Fruit fly (Drosophila melanogaster): ENCODE measurements around the gene Hipk.

Hipk gene

DNA sequence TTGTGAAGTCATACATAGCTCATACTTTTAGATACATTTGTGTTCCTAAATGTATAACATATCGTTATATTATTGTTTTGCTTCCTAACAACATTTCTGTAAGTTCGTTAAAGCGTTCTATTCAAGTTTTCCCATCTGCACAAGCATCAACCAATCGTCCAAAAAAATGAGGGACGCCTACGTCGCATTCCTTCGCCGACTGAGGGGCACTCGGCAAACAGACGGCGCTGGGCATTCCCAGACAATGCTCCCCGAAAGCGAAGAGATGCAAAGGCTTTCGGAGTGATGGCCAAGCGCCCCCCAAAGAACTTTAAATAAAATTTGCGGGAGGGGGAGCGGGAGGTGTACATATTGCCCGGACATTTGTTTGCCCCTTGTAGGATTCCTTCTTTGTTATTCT lies 67.9 kb downstream of the Hipk start:
- TF ChIP-seq NFAT (GFP tag; IDR thresholded peaks at IDR 0.05) = 0 out of 2 replicates have a peak, but pooled peaks have one; percentile 8
- TF ChIP-seq sens (GFP tag) = peak; percentile 45
- TF ChIP-seq CG11456 (GFP tag; IDR thresholded peaks at IDR 0.05) = 0 out of 3 replicates have a peak, but pooled peaks have one; percentile 15
- TF ChIP-seq sd (tag; optimal IDR thresholded peaks at IDR 0.05) = peak; percentile 80
- TF ChIP-seq CG12769 (tag; optimal IDR thresholded peaks at IDR 0.05) = peak; percentile 49
- TF ChIP-seq crol (GFP tag; IDR thresholded peaks at IDR 0.05) = peak; percentile 75
- TF ChIP-seq YL-1 (GFP tag; optimal IDR thresholded peaks at IDR 0.05) = no peak
- 0 out of 2 replicates have a peak, but pooled peaks have one; percentile 6 for TF ChIP-seq CG1024 (GFP tag; IDR thresholded peaks at IDR 0.05)
- 0 out of 2 replicates have a peak, but pooled peaks have one; percentile 16 for TF ChIP-seq CG17612 (GFP tag; IDR thresholded peaks at IDR 0.05)
- TF ChIP-seq Lpt (GFP tag; optimal IDR thresholded peaks at IDR 0.05) = no peak
- TF ChIP-seq CG17328 (GFP tag; IDR thresholded peaks at IDR 0.05) = 0 out of 2 replicates have a peak, but pooled peaks have one; percentile 4
- TF ChIP-seq sr (GFP tag; IDR thresholded peaks at IDR 0.05) = peak; percentile 91
- TF ChIP-seq CG4424 (GFP tag; optimal IDR thresholded peaks at IDR 0.05) = no peak

DNA sequence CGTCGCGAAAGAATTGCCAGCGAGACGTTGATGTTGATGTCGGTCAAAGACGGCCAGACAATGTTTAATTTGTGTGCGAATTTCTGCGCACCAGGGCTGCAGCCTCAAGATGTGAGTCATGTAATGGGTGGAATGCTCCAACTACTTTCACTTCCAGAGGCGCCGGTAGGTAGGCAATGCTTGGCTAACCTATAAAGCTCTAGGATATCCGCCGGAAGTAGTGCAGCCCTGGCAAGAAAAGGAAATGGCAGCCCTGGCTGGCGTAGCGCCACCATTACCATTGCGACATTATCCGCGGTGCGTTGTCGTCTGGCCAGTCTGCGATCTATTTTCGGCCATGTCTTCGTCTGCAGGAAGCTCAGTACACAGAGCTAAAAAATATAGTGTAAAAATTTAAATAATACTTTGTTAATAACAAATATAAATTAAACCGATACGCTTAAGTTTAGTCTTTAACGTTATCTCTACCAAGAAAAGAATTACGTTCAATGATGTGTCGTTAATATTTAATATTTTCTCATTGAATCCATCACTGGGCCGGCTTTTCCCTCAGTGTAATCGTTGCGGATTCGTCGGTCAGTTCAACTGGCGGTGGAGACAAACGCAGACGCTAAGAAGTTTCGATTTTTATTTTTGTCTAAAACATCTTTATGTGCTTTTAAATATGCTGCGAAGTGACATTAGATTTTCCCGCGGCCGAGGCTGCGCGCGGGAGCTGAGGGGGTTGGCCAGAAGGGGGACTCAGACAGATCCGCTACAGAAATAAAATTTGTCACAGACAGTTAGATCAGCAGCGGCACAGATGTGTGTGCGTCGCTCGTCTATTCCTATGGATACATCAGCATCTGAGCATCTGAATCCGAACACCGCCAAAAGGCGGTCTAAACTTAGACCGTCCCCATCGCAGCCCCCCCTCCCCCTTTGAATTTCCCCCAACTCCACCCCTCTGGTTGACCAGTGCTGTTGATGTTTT lies 69.1 kb downstream of the Hipk start:
- TF ChIP-seq Doc3 (GFP tag; IDR thresholded peaks at IDR 0.05; ENCODE audit: partially characterized antibody) (no peak), CG10321 (GFP tag; IDR thresholded peaks at IDR 0.05) (no peak; the same call in 1 of the 2 replicates), ATbp (GFP tag; optimal IDR thresholded peaks at IDR 0.05) (peak; percentile 59), sqz (GFP tag; optimal IDR thresholded peaks at IDR 0.05) (peak; percentile 56), CG18011 (GFP tag; optimal IDR thresholded peaks at IDR 0.05) (peak; percentile 47), CG42726 (GFP tag; IDR thresholded peaks at IDR 0.05; ENCODE audit: partially characterized antibody) (0 out of 2 replicates have a peak, but pooled peaks have one; percentile 39), Ets97D (GFP tag; optimal IDR thresholded peaks at IDR 0.05) (peak; percentile 91), klu (GFP tag; IDR thresholded peaks at IDR 0.05) (peak; percentile 55), zf30C (GFP tag; optimal IDR thresholded peaks at IDR 0.05) (peak; percentile 10), Aef1 (GFP tag; IDR thresholded peaks at IDR 0.05) (peak; percentile 73), trem (tag; optimal IDR thresholded peaks at IDR 0.05) (peak; percentile 18), CG18619 (GFP tag; optimal IDR thresholded peaks at IDR 0.05) (peak; percentile 71), CG12942 (GFP tag; optimal IDR thresholded peaks at IDR 0.05) (peak; percentile 43), bsh (GFP tag; optimal IDR thresholded peaks at IDR 0.05) (peak; percentile 40 to 66), lola (GFP tag; optimal IDR thresholded peaks at IDR 0.05) (peak in 1 of 3 experiments; percentile 8), run (tag; optimal IDR thresholded peaks at IDR 0.05) (peak; percentile 14), Optix (GFP tag; IDR thresholded peaks at IDR 0.05) (peak; percentile 63; the same call in 1 of the 3 replicates), CG11456 (GFP tag; IDR thresholded peaks at IDR 0.05) (peak; percentile 89), CG12071 (GFP tag; optimal IDR thresholded peaks at IDR 0.05) (peak; percentile 81), CG11093 (GFP tag; IDR thresholded peaks at IDR 0.05) (peak; percentile 78), CG32532 (GFP tag; IDR thresholded peaks at IDR 0.05) (peak; percentile 82), Ptx1 (GFP tag; IDR thresholded peaks at IDR 0.05) (peak; percentile 60; the same call in 1 of the 2 replicates), ro (GFP tag; IDR thresholded peaks at IDR 0.05) (0 out of 2 replicates have a peak, but pooled peaks have one; percentile 5), Hmx (GFP tag; optimal IDR thresholded peaks at IDR 0.05) (no peak), CG3065 (GFP tag; optimal IDR thresholded peaks at IDR 0.05) (no peak), Lim3 (GFP tag; IDR thresholded peaks at IDR 0.05) (no peak), CG18764 (GFP tag; optimal IDR thresholded peaks at IDR 0.05) (no peak), CG8388 (GFP tag; optimal IDR thresholded peaks at IDR 0.05) (peak; percentile 16), unc-4 (GFP tag; IDR thresholded peaks at IDR 0.05; ENCODE audit: partially characterized antibody) (no peak), eve (GFP tag; optimal IDR thresholded peaks at IDR 0.05) (peak in 1 of 2 experiments; percentile 29), nmo (GFP tag; optimal IDR thresholded peaks at IDR 0.05) (peak; percentile 66), CG8944 (GFP tag; optimal IDR thresholded peaks at IDR 0.05) (peak; percentile 64), wdn (GFP tag; IDR thresholded peaks at IDR 0.05) (peak; percentile 71), nau (GFP tag; optimal IDR thresholded peaks at IDR 0.05) (peak; percentile 52), slou (GFP tag; optimal IDR thresholded peaks at IDR 0.05) (no peak)

Data from whole organism, embryonic.